Fruit fly (Drosophila melanogaster): ENCODE measurements around the gene Nepl8.

Gene Nepl8

dm6 chr2L:16448451-16449206, 39.3 kb upstream of the Nepl8 start, which contains the start of gene CG5888 (continued):
- TF ChIP-seq amos (GFP tag; IDR thresholded peaks at IDR 0.05; ENCODE audit: partially characterized antibody) (no peak), dimm (GFP tag; IDR thresholded peaks at IDR 0.05) (no peak), CG12744 (GFP tag; optimal IDR thresholded peaks at IDR 0.05) (no peak), pzg (GFP tag; optimal IDR thresholded peaks at IDR 0.05) (no peak), row (GFP tag; IDR thresholded peaks at IDR 0.05) (peak; percentile 87), jing (GFP tag; optimal IDR thresholded peaks at IDR 0.05) (no peak), YL-1 (GFP tag; optimal IDR thresholded peaks at IDR 0.05) (peak; percentile 38), fd64A (GFP tag; optimal IDR thresholded peaks at IDR 0.05) (no peak), CG12391 (tag; optimal IDR thresholded peaks at IDR 0.05) (peak; percentile 78), Asciz (GFP tag; optimal IDR thresholded peaks at IDR 0.05) (peak; percentile 37), hb (GFP tag; IDR thresholded peaks at IDR 0.05; ENCODE audit: partially characterized antibody) (no peak), CG31365 (tag; optimal IDR thresholded peaks at IDR 0.05) (no peak), Camta (GFP tag; optimal IDR thresholded peaks at IDR 0.05) (no peak), CG6683 (GFP tag; optimal IDR thresholded peaks at IDR 0.05) (no peak), CG11695 (GFP tag; IDR thresholded peaks at IDR 0.05) (peak; percentile 78), CG13624 (GFP tag; optimal IDR thresholded peaks at IDR 0.05) (no peak), Oli (tag; optimal IDR thresholded peaks at IDR 0.05) (peak; percentile 82), CG32767 (GFP tag; IDR thresholded peaks at IDR 0.05) (peak; percentile 82), CG9932 (GFP tag; IDR thresholded peaks at IDR 0.05) (no peak), hkb (optimal IDR thresholded peaks at IDR 0.05) (no peak), hkb (GFP tag; IDR thresholded peaks at IDR 0.05) (peak; percentile 60; the same call in 1 of the 2 replicates), Adf1 (GFP tag; IDR thresholded peaks at IDR 0.05) (peak; percentile 39), NFAT (GFP tag; IDR thresholded peaks at IDR 0.05) (no peak), en (GFP tag; optimal IDR thresholded peaks at IDR 0.05) (no peak), trem (tag; optimal IDR thresholded peaks at IDR 0.05) (peak; percentile 14), sob (GFP tag; IDR thresholded peaks at IDR 0.05) (peak; percentile 33; the same call in 1 of the 2 replicates), klu (GFP tag; IDR thresholded peaks at IDR 0.05) (peak; percentile 43; the same call in 1 of the 2 replicates), ERR (GFP tag; optimal IDR thresholded peaks at IDR 0.05) (no peak), Vsx1 (GFP tag; optimal IDR thresholded peaks at IDR 0.05) (peak; percentile 29), Mrtf (GFP tag; IDR thresholded peaks at IDR 0.05) (no peak), gsb (GFP tag; IDR thresholded peaks at IDR 0.05) (peak; percentile 51; the same call in 1 of the 2 replicates), CG10959 (GFP tag; IDR thresholded peaks at IDR 0.05) (no peak), Ets97D (GFP tag; optimal IDR thresholded peaks at IDR 0.05) (no peak), run (tag; optimal IDR thresholded peaks at IDR 0.05) (peak; percentile 17), gt (GFP tag; IDR thresholded peaks at IDR 0.05) (0 out of 2 replicates have a peak, but pooled peaks have one; percentile 25), CG10979 (tag; optimal IDR thresholded peaks at IDR 0.05) (peak; percentile 77), CG15073 (GFP tag; optimal IDR thresholded peaks at IDR 0.05) (no peak), CG33557 (GFP tag; optimal IDR thresholded peaks at IDR 0.05) (peak; percentile 62), al (GFP tag; IDR thresholded peaks at IDR 0.05) (peak; percentile 42; the same call in 1 of the 2 replicates), Med (GFP tag) (peak; percentile 27), CG6175 (GFP tag; IDR thresholded peaks at IDR 0.05) (peak; percentile 65; the same call in 2 of the 3 replicates), gcm (GFP tag; optimal IDR thresholded peaks at IDR 0.05) (peak; percentile 73), Scr (GFP tag; IDR thresholded peaks at IDR 0.05; ENCODE audit: partially characterized antibody) (no peak)

All from whole organism, embryonic.